Fruit fly (Drosophila melanogaster): ENCODE data around the gene alphaKap4.

DNA sequence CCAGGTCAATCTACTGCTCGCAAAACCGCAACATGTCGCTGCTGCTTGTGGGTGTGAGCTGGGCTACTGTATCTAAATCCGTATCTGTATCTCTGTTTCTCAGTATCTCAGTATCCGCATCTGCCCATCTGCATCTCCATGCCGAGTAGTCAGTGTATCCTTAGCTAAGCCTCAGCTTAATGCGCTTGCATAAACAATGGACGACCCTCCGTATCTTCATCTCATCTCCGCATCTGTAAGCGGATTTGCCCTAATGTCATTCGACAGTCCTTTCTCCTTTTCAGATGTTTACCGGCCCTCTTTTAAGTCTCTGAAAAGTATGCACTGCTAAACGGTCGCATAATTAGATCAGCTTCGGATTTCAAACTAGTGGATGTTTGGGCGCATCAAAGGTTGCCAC lies 14.3 kb downstream of the alphaKap4 start:
- TF ChIP-seq psq (GFP tag; optimal IDR thresholded peaks at IDR 0.05) (no peak), Myc (optimal IDR thresholded peaks at IDR 0.05) (no peak), sv (GFP tag; optimal IDR thresholded peaks at IDR 0.05) (no peak), Abd-B (GFP tag; optimal IDR thresholded peaks at IDR 0.05) (no peak), dsf (GFP tag; optimal IDR thresholded peaks at IDR 0.05; ENCODE audit: borderline replicate concordance) (no peak), usp (GFP tag; optimal IDR thresholded peaks at IDR 0.05) (no peak), dl (GFP tag; optimal IDR thresholded peaks at IDR 0.05; ENCODE audit: insufficient read depth in 1 of 2, partially characterized antibody in 2 of 2) (no peak)

All from whole organism, wandering third instar larva.